Worm (Caenorhabditis elegans) whole organism, early embryonic: ENCODE measurements around the gene C44B7.7.

Experiments used
- ama-1 ChIP-seq: fragments of 150-350 bp; optimal IDR thresholded peaks from 2 replicates; lab custom pipeline; 2014
- hmg-4 ChIP-seq: fragments of 200-800 bp; sonication (Bioruptor generic); optimal IDR thresholded peaks from 2 replicates; lab custom pipeline; 2018; ENCODE audit warnings: mild to moderate bottlenecking, missing genetic modification characterization, missing compliant biosample characterization
- hnd-1 ChIP-seq: sonication (generic microtip); optimal IDR thresholded peaks from 2 replicates; lab custom pipeline; 2016; ENCODE audit warnings: missing genetic modification characterization, missing compliant biosample characterization
- pes-1 ChIP-seq: fragments of 200-800 bp; sonication (Bioruptor generic); IDR thresholded peaks from 2 replicates; pipeline ENCODE4 v1.3.6; 2022; ENCODE audit warnings: missing genetic modification reagents, missing genetic modification characterization, missing compliant biosample characterization
- scrt-1 ChIP-seq: fragments of 200-800 bp; sonication (Bioruptor generic); IDR thresholded peaks from 2 replicates; pipeline ENCODE4 v1.3.6; 2022; ENCODE audit warnings: missing genetic modification characterization, missing compliant biosample characterization
- tbx-11 ChIP-seq: fragments of 200-800 bp; sonication (Bioruptor generic); IDR thresholded peaks from 2 replicates; pipeline ENCODE4 v1.3.6; 2022; ENCODE audit warnings: missing genetic modification characterization, missing compliant biosample characterization

- no peak for TF ChIP-seq tbx-11
- TF ChIP-seq scrt-1 (GFP tag; lab: Robert Waterston, UW), result no peak
- TF ChIP-seq pes-1 (GFP tag; lab: Robert Waterston, UW), result no peak
- TF ChIP-seq ama-1, result no peak
- no peak for TF ChIP-seq hnd-1 (tag; lab: Kevin White, UChicago)
- TF ChIP-seq hmg-4 (GFP tag; lab: Kevin White, UChicago), result no peak
Measured at ce11 chrII:6883716-6884115, 3.7 kb upstream of the C44B7.7 start, which contains the start of gene pmp-1.
